Worm (Caenorhabditis elegans): ENCODE data around the gene C35B8.3.

C35B8.3 gene

ce11 chrX:9225273-9225672 lies 11.6 kb downstream of the C35B8.3 start (continued):
- TF ChIP-seq nhr-237 (tag; optimal IDR thresholded peaks at IDR 0.05) (no peak), madf-5 (GFP tag; IDR thresholded peaks at IDR 0.05) (no peak), mxl-2 (GFP tag; conservative IDR thresholded peaks at IDR 0.05) (no peak), lin-1 (GFP tag; IDR thresholded peaks at IDR 0.05) (peak; percentile 71; the same call in 1 of the 2 replicates), daf-8 (GFP tag; IDR thresholded peaks at IDR 0.05) (no peak), cey-2 (tag; optimal IDR thresholded peaks at IDR 0.05; ENCODE audit: borderline replicate concordance, insufficient read depth) (no peak), ZK337.2 (GFP tag; IDR thresholded peaks at IDR 0.05) (no peak), nhr-25 (tag; optimal IDR thresholded peaks at IDR 0.05; ENCODE audit: borderline replicate concordance, insufficient read depth) (peak; percentile 38), ceh-44 (GFP tag; IDR thresholded peaks at IDR 0.05) (no peak), duxl-1 (tag; optimal IDR thresholded peaks at IDR 0.05; ENCODE audit: poor library complexity) (no peak), saeg-2 (GFP tag; IDR thresholded peaks at IDR 0.05) (no peak), ztf-11 (tag; optimal IDR thresholded peaks at IDR 0.05) (no peak), lin-13 (GFP tag; optimal IDR thresholded peaks at IDR 0.05) (no peak), zip-11 (GFP tag; IDR thresholded peaks at IDR 0.05) (no peak), set-16 (GFP tag; IDR thresholded peaks at IDR 0.05) (peak; percentile 63; the same call in 1 of the 2 replicates), nhr-6 (tag; optimal IDR thresholded peaks at IDR 0.05) (peak; percentile 77), mes-2 (tag; optimal IDR thresholded peaks at IDR 0.05; ENCODE audit: poor library complexity, severe bottlenecking) (peak; percentile 35), nhr-48 (tag; optimal IDR thresholded peaks at IDR 0.05) (peak; percentile 3), tra-1 (GFP tag; IDR thresholded peaks at IDR 0.05) (peak; percentile 34; the same call in 1 of the 2 replicates), nhr-76 (tag; optimal IDR thresholded peaks at IDR 0.05) (no peak), vab-7 (GFP tag; IDR thresholded peaks at IDR 0.05) (no peak), lin-29 (GFP tag; IDR thresholded peaks at IDR 0.05) (no peak), arid-1 (GFP tag; conservative IDR thresholded peaks at IDR 0.05) (0 out of 2 replicates have a peak, but pooled peaks have one; percentile 41), tag-97 (GFP tag; IDR thresholded peaks at IDR 0.05) (no peak)

ce11 chrX:9226904-9227303 lies 13.2 kb downstream of the C35B8.3 start:
- TF ChIP-seq ztf-11 (tag; optimal IDR thresholded peaks at IDR 0.05) (no peak), attf-4 (tag; optimal IDR thresholded peaks at IDR 0.05) (no peak), F49E8.2 (tag; optimal IDR thresholded peaks at IDR 0.05; ENCODE audit: borderline replicate concordance) (no peak), unc-39 (tag; optimal IDR thresholded peaks at IDR 0.05) (no peak), nhr-28 (tag; optimal IDR thresholded peaks at IDR 0.05) (peak; percentile 27)

- TF ChIP-seq ZK337.2 (GFP tag; IDR thresholded peaks at IDR 0.05) (no peak), Y5F2A.4 (GFP tag; optimal IDR thresholded peaks at IDR 0.05) (no peak), ZK546.5 (tag; optimal IDR thresholded peaks at IDR 0.05) (no peak), mxl-3 (GFP tag; optimal IDR thresholded peaks at IDR 0.05) (peak; percentile 3), hlh-11 (tag; optimal IDR thresholded peaks at IDR 0.05) (peak; percentile 11), daf-19 (GFP tag; conservative IDR thresholded peaks at IDR 0.05) (no peak), mdl-1 (tag; optimal IDR thresholded peaks at IDR 0.05) (peak in 1 of 2 experiments; percentile 9), dve-1 (tag; optimal IDR thresholded peaks at IDR 0.05; ENCODE audit: insufficient read depth) (no peak), F26F4.8 (GFP tag; conservative IDR thresholded peaks at IDR 0.05) (no peak), zfp-3 (GFP tag; conservative IDR thresholded peaks at IDR 0.05) (no peak), rbr-2 (tag; optimal IDR thresholded peaks at IDR 0.05) (no peak), unc-62 (GFP tag; optimal IDR thresholded peaks at IDR 0.05 in 1 of 2) (peak in 1 of 2 experiments; percentile 87), unc-62 (tag; optimal IDR thresholded peaks at IDR 0.05) (no peak)
Measured at ce11 chrX:9228441-9228840, 14.7 kb downstream of the C35B8.3 start.

All from whole organism, L4 larva.